Fruit fly (Drosophila melanogaster): Measurements from ENCODE around the gene CG5860.
A peak's percentile ranks its signal among the peaks of the same experiment; 100 is the strongest.

Gene CG5860

DNA sequence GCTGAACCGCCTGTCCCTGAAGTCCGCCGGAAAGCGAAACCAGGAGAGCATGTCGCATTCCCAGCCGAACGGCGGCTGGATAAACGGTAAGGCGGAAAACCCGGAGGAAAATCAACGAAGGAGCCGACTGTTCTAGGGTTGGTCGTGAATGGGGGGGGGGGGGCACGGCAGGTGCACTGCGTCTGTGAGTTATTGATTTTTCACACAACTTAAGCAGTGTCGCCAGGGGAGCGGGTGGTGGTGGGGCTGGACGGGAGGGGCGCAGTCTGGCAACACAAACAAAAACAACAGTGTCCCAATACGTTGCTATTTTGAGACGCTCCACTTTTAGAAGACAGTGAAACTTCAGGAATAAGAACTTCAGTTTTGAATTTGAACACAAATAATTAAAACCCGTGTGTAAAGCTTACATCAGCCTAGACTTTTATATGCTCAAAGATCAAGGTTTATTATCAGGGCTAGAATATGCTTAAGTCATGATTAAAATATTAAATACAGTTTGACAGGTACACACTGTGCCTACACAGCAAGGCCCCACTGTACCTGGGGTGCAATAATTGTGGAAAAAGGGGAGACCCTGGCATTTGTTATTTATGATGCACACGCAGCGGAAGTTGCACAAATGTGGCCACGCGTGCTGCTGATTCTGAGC, 23.1 kb upstream of the CG5860 start (continued):
- TF ChIP-seq eyg (GFP tag; optimal IDR thresholded peaks at IDR 0.05) (no peak), CG15514 (GFP tag; optimal IDR thresholded peaks at IDR 0.05) (no peak), CG10431 (GFP tag; optimal IDR thresholded peaks at IDR 0.05) (no peak), fru (optimal IDR thresholded peaks at IDR 0.05) (no peak), CG2889 (GFP tag; IDR thresholded peaks at IDR 0.05) (peak; percentile 61; the same call in 2 of the 3 replicates), gsb-n (tag; optimal IDR thresholded peaks at IDR 0.05) (peak; percentile 57), trh (GFP tag; optimal IDR thresholded peaks at IDR 0.05) (no peak), Doc3 (GFP tag; IDR thresholded peaks at IDR 0.05; ENCODE audit: partially characterized antibody) (no peak), cg (GFP tag; optimal IDR thresholded peaks at IDR 0.05) (no peak), Bgb (GFP tag; IDR thresholded peaks at IDR 0.05; ENCODE audit: partially characterized antibody) (no peak), abd-A (tag; optimal IDR thresholded peaks at IDR 0.05) (no peak), nom (GFP tag; optimal IDR thresholded peaks at IDR 0.05) (peak; percentile 29), CG33213 (GFP tag; optimal IDR thresholded peaks at IDR 0.05) (no peak), Rx (GFP tag; IDR thresholded peaks at IDR 0.05) (peak; percentile 58), CG8281 (tag; optimal IDR thresholded peaks at IDR 0.05) (peak; percentile 51), Meics (GFP tag; optimal IDR thresholded peaks at IDR 0.05) (peak; percentile 52), CG15011 (GFP tag; optimal IDR thresholded peaks at IDR 0.05) (no peak), CG7372 (GFP tag; IDR thresholded peaks at IDR 0.05) (peak; percentile 50; the same call in 1 of the 2 replicates), ems (GFP tag; optimal IDR thresholded peaks at IDR 0.05) (peak; percentile 68), CG17612 (GFP tag; IDR thresholded peaks at IDR 0.05) (0 out of 2 replicates have a peak, but pooled peaks have one; percentile 8), CG17912 (GFP tag; optimal IDR thresholded peaks at IDR 0.05) (no peak), exex (tag; optimal IDR thresholded peaks at IDR 0.05) (no peak), CG31441 (GFP tag; IDR thresholded peaks at IDR 0.05) (peak; percentile 65), CG9437 (GFP tag; optimal IDR thresholded peaks at IDR 0.05) (peak; percentile 40), CG1832 (GFP tag; optimal IDR thresholded peaks at IDR 0.05) (no peak), CG13123 (GFP tag; optimal IDR thresholded peaks at IDR 0.05) (peak; percentile 33), Abd-B (GFP tag; optimal IDR thresholded peaks at IDR 0.05) (peak; percentile 30), Sox102F (GFP tag; optimal IDR thresholded peaks at IDR 0.05) (peak; percentile 81), gcm2 (GFP tag; optimal IDR thresholded peaks at IDR 0.05) (no peak), pros (GFP tag; optimal IDR thresholded peaks at IDR 0.05) (no peak), Fer3 (tag; optimal IDR thresholded peaks at IDR 0.05) (peak; percentile 65), Eip74EF (GFP tag; optimal IDR thresholded peaks at IDR 0.05) (peak in 1 of 2 experiments; percentile 44), gro (GFP tag; optimal IDR thresholded peaks at IDR 0.05) (peak; percentile 28), CG4328 (GFP tag; optimal IDR thresholded peaks at IDR 0.05) (peak; percentile 42), Dref (GFP tag; IDR thresholded peaks at IDR 0.05) (no peak), CG15601 (tag; optimal IDR thresholded peaks at IDR 0.05) (peak; percentile 59), Lpt (GFP tag; optimal IDR thresholded peaks at IDR 0.05) (no peak), CG4360 (GFP tag; IDR thresholded peaks at IDR 0.05) (peak; percentile 40; the same call in 1 of the 2 replicates), pb (GFP tag; optimal IDR thresholded peaks at IDR 0.05) (no peak), CG13624 (GFP tag; optimal IDR thresholded peaks at IDR 0.05) (no peak), Oaz (GFP tag; IDR thresholded peaks at IDR 0.05) (peak; percentile 17; the same call in 1 of the 2 replicates), H15 (GFP tag; IDR thresholded peaks at IDR 0.05) (peak; percentile 76), tll (GFP tag; optimal IDR thresholded peaks at IDR 0.05) (no peak), CG3281 (GFP tag; optimal IDR thresholded peaks at IDR 0.05) (peak; percentile 63), chm (GFP tag; IDR thresholded peaks at IDR 0.05) (peak; percentile 81), CG18476 (GFP tag; optimal IDR thresholded peaks at IDR 0.05) (peak; percentile 50), CG14014 (GFP tag; IDR thresholded peaks at IDR 0.05) (peak; percentile 61), CG6813 (GFP tag; optimal IDR thresholded peaks at IDR 0.05) (peak; percentile 56), CG15073 (GFP tag; optimal IDR thresholded peaks at IDR 0.05) (no peak)

Measured in whole organism, embryonic.